Worm (Caenorhabditis elegans) whole organism, late embryonic: Measurements from ENCODE around the gene Y45F3A.4.

Experiments used
- C08G9.2 ChIP-seq: sonication (generic microtip); optimal IDR thresholded peaks from 2 replicates; lab custom pipeline; 2016; ENCODE audit warnings: mild to moderate bottlenecking, missing genetic modification characterization, moderate library complexity, missing compliant biosample characterization
- C38D4.7 ChIP-seq: fragments of 200-800 bp; sonication (Bioruptor generic); optimal IDR thresholded peaks from 2 replicates; lab custom pipeline; 2018; ENCODE audit warnings: mild to moderate bottlenecking, missing genetic modification characterization, moderate library complexity, missing compliant biosample characterization
- K09A11.1 ChIP-seq: sonication (generic microtip); optimal IDR thresholded peaks from 2 replicates; lab custom pipeline; 2017; ENCODE audit warnings: antibody characterized with exemption, mild to moderate bottlenecking, missing genetic modification characterization, missing compliant biosample characterization; ENCODE audit not compliant: insufficient read depth
- T23F11.4 ChIP-seq: fragments of 200-800 bp; sonication (Bioruptor generic); optimal IDR thresholded peaks from 2 replicates; lab custom pipeline; 2018; ENCODE audit warnings: mild to moderate bottlenecking, missing genetic modification characterization, missing compliant biosample characterization
- ama-1 ChIP-seq: fragments of 150-350 bp; optimal IDR thresholded peaks from 2 replicates; lab custom pipeline; 2014
- ceh-14 ChIP-seq: sonication (generic microtip); optimal IDR thresholded peaks from 2 replicates; lab custom pipeline; 2016; ENCODE audit warnings: missing genotype, missing genetic modification characterization, missing compliant biosample characterization
- ceh-18 ChIP-seq: sonication (generic microtip); optimal IDR thresholded peaks from 2 replicates; lab custom pipeline; 2016; ENCODE audit warnings: missing genetic modification characterization, missing compliant biosample characterization
- ceh-2 ChIP-seq: sonication (generic microtip); optimal IDR thresholded peaks from 2 replicates; lab custom pipeline; 2016; ENCODE audit warnings: missing genotype, missing genetic modification characterization, missing compliant biosample characterization
- ceh-24 ChIP-seq: sonication (generic microtip); optimal IDR thresholded peaks from 2 replicates; lab custom pipeline; 2016; ENCODE audit warnings: mild to moderate bottlenecking, missing genetic modification characterization, missing compliant biosample characterization
- ceh-31 ChIP-seq: sonication (generic microtip); optimal IDR thresholded peaks from 2 replicates; lab custom pipeline; 2016; ENCODE audit warnings: missing genetic modification characterization, missing compliant biosample characterization
- ceh-45 ChIP-seq: fragments of 200-800 bp; sonication (Bioruptor generic); IDR thresholded peaks from 2 replicates; pipeline ENCODE4 v1.3.6; 2022; ENCODE audit warnings: missing genetic modification reagents, missing genetic modification characterization, missing compliant biosample characterization
- ceh-48 ChIP-seq: sonication (generic microtip); optimal IDR thresholded peaks from 2 replicates; lab custom pipeline; 2016; ENCODE audit warnings: missing genetic modification characterization, inconsistent platforms, missing compliant biosample characterization
- ceh-9 ChIP-seq: sonication (generic microtip); optimal IDR thresholded peaks from 2 replicates; lab custom pipeline; 2016; ENCODE audit warnings: mild to moderate bottlenecking, missing genetic modification characterization, inconsistent platforms, missing compliant biosample characterization
- dmd-4 ChIP-seq: sonication (generic microtip); optimal IDR thresholded peaks from 2 replicates; lab custom pipeline; 2016; ENCODE audit warnings: borderline replicate concordance, missing genetic modification characterization, missing compliant biosample characterization
- elt-2 ChIP-seq: sonication (generic microtip); optimal IDR thresholded peaks from 2 replicates; lab custom pipeline; 2016; ENCODE audit warnings: missing genetic modification reagents, missing genetic modification characterization, missing compliant biosample characterization
- elt-4 ChIP-seq: sonication (generic microtip); optimal IDR thresholded peaks from 2 replicates; lab custom pipeline; 2016; ENCODE audit warnings: missing genetic modification characterization, missing compliant biosample characterization
- eyg-1 ChIP-seq: sonication (generic microtip); optimal IDR thresholded peaks from 2 replicates; lab custom pipeline; 2016; ENCODE audit warnings: missing genotype, missing genetic modification characterization, missing compliant biosample characterization
- fax-1 ChIP-seq: sonication (generic microtip); optimal IDR thresholded peaks from 2 replicates; lab custom pipeline; 2016; ENCODE audit warnings: missing genotype, missing genetic modification characterization, missing compliant biosample characterization
- fkh-10 ChIP-seq: fragments of 150-350 bp; optimal IDR thresholded peaks from 2 replicates; lab custom pipeline; 2014; ENCODE audit warnings: missing biosample characterization, missing genetic modification reagents, missing genetic modification characterization
- gmeb-2 ChIP-seq: sonication (generic microtip); optimal IDR thresholded peaks from 2 replicates; lab custom pipeline; 2016; ENCODE audit warnings: missing genetic modification characterization, inconsistent platforms, missing compliant biosample characterization
- hlh-8 ChIP-seq: sonication (generic microtip); optimal IDR thresholded peaks from 2 replicates; lab custom pipeline; 2016; ENCODE audit warnings: missing genotype, missing genetic modification characterization, missing compliant biosample characterization
- mec-3 ChIP-seq: sonication (generic microtip); optimal IDR thresholded peaks from 2 replicates; lab custom pipeline; 2016; ENCODE audit warnings: borderline replicate concordance, missing genetic modification characterization, missing compliant biosample characterization
- nhr-11 ChIP-seq: fragments of 150-350 bp; optimal IDR thresholded peaks from 2 replicates; lab custom pipeline; 2014; ENCODE audit warnings: missing biosample characterization, missing genetic modification characterization
- pag-3 ChIP-seq: sonication (generic microtip); optimal IDR thresholded peaks from 2 replicates; lab custom pipeline; 2016; ENCODE audit warnings: missing compliant biosample characterization, missing genetic modification characterization, borderline replicate concordance
- pros-1 ChIP-seq: fragments of 150-350 bp; optimal IDR thresholded peaks from 2 replicates; lab custom pipeline; 2014; ENCODE audit warnings: missing biosample characterization, missing genetic modification reagents, missing genetic modification characterization
- ref-2 ChIP-seq: sonication (generic microtip); optimal IDR thresholded peaks from 2 replicates; lab custom pipeline; 2016; ENCODE audit warnings: missing genetic modification characterization, missing compliant biosample characterization
- rnt-1 ChIP-seq: sonication (generic microtip); optimal IDR thresholded peaks from 2 replicates; lab custom pipeline; 2016; ENCODE audit warnings: missing genetic modification characterization, missing compliant biosample characterization
- ttx-3 ChIP-seq: sonication (generic microtip); optimal IDR thresholded peaks from 2 replicates; lab custom pipeline; 2016; ENCODE audit warnings: missing genetic modification reagents, missing genetic modification characterization, missing compliant biosample characterization
- unc-3 ChIP-seq, 2 experiments: fragments of 200-800 bp in 1 of 2; sonication (Bioruptor generic) in 1 of 2; sonication (generic microtip) in 1 of 2; conservative IDR thresholded peaks in 1 of 2; optimal IDR thresholded peaks in 1 of 2; 2 replicates each; pipeline versions ENCODE4 v1.3.6 to Lab custom; 2016 to 2022; ENCODE audit warnings: missing compliant biosample characterization in 2 of 2, missing genetic modification characterization in 2 of 2, missing genetic modification reagents in 1 of 2
- unc-42 ChIP-seq: sonication (generic microtip); optimal IDR thresholded peaks from 2 replicates; lab custom pipeline; 2016; ENCODE audit warnings: missing genotype, missing genetic modification characterization, missing compliant biosample characterization
- zip-5 ChIP-seq: sonication (generic microtip); optimal IDR thresholded peaks from 2 replicates; lab custom pipeline; 2016; ENCODE audit warnings: missing genetic modification characterization, missing compliant biosample characterization

Gene Y45F3A.4

ce11 chrIII:10596387-10596786, 21.2 kb upstream of the Y45F3A.4 start, which contains the start of gene Y39A1A.3:
Y39A1A.3 (minus strand) TSS chrIII:10596487.
- TF ChIP-seq ceh-14 (no peak), rnt-1 (tag; lab: Kevin White, UChicago) (no peak), elt-4 (no peak), gmeb-2 (no peak), zip-5 (no peak), pros-1 (tag; lab: Kevin White, UChicago) (no peak), fax-1 (tag; lab: Kevin White, UChicago) (no peak), ttx-3 (no peak), eyg-1 (tag; lab: Kevin White, UChicago) (no peak), ceh-45 (no peak), elt-2 (tag; lab: Kevin White, UChicago) (no peak), hlh-8 (tag; lab: Kevin White, UChicago) (no peak), ceh-2 (tag; lab: Kevin White, UChicago) (no peak), K09A11.1 (tag; lab: Kevin White, UChicago) (no peak), nhr-11 (tag; lab: Kevin White, UChicago) (no peak), ceh-24 (tag; lab: Kevin White, UChicago) (no peak), C08G9.2 (tag; lab: Kevin White, UChicago) (no peak)

- TF ChIP-seq pag-3 (tag; lab: Kevin White, UChicago) (no peak), ref-2 (tag; lab: Kevin White, UChicago) (no peak), K09A11.1 (tag; lab: Kevin White, UChicago) (no peak), ceh-48 (no peak), mec-3 (tag; lab: Kevin White, UChicago) (no peak), T23F11.4 (no peak), ceh-18 (tag; lab: Kevin White, UChicago) (no peak)
These were observed 19.8 kb upstream of the Y45F3A.4 start, which contains the start of gene Y45F3A.9 for ce11 chrIII:10595066-10595465. Y45F3A.9 (minus strand) TSS chrIII:10595166.

ce11 chrIII:10592729-10593128, 17.5 kb upstream of the Y45F3A.4 start, which contains the start of gene Y45F3A.8:
Y45F3A.8 (minus strand) TSS chrIII:10592829.
- no peak for TF ChIP-seq ttx-3
- no peak for TF ChIP-seq ceh-45
- TF ChIP-seq zip-5 = no peak
- no peak for TF ChIP-seq ceh-24 (tag; lab: Kevin White, UChicago)
- no peak for TF ChIP-seq fkh-10 (GFP tag; lab: Kevin White, UChicago)

ce11 chrIII:10592074-10592473, 16.9 kb upstream of the Y45F3A.4 start:
- TF ChIP-seq ceh-9 (tag; lab: Kevin White, UChicago) (no peak), unc-3 (GFP tag; conservative IDR thresholded peaks at IDR 0.05; lab: Robert Waterston, UW) (no peak), unc-3 (tag; optimal IDR thresholded peaks at IDR 0.05; lab: Kevin White, UChicago) (no peak), ceh-31 (tag; lab: Kevin White, UChicago) (no peak), dmd-4 (tag; lab: Kevin White, UChicago) (no peak), K09A11.1 (tag; lab: Kevin White, UChicago) (no peak)

ce11 chrIII:10586243-10586642, 11.0 kb upstream of the Y45F3A.4 start, which contains the start of gene Y45F3A.5:
Y45F3A.5 (minus strand) TSS chrIII:10586343.
- TF ChIP-seq C38D4.7 (GFP tag; lab: Kevin White, UChicago) = no peak

- TF ChIP-seq unc-42 = peak; percentile 91
- TF ChIP-seq ama-1 (lab: Kevin White, UChicago) = no peak
- no peak for TF ChIP-seq gmeb-2
These were observed 8.3 kb upstream of the Y45F3A.4 start for ce11 chrIII:10583483-10583882.
